Fruit fly (Drosophila melanogaster) S2 (cell line): ENCODE results near the gene PLCXD.

Experiments
- CG8478 ChIP-seq: fragments of >200 bp; optimal IDR thresholded peaks from 2 replicates; lab custom pipeline; 2018
- CTCF ChIP-seq, 2 experiments: fragments of >200 bp; optimal IDR thresholded peaks; 2 replicates each; lab custom pipeline; 2018

- TF ChIP-seq CTCF (optimal IDR thresholded peaks at IDR 0.05; lab: Kevin White, UChicago) (no peak), CG8478 (no peak)
Measured at dm6 chr2L:12013741-12014393, 35.4 kb upstream of the PLCXD start.
